Worm (Caenorhabditis elegans): ENCODE data around the gene mak-2.

Gene mak-2

ce11 chrIV:842630-843029, 42.5 kb upstream of the mak-2 start (continued):
- TF ChIP-seq lsy-2 (tag; optimal IDR thresholded peaks at IDR 0.05) (peak; percentile 7 to 53), lin-13 (GFP tag; optimal IDR thresholded peaks at IDR 0.05) (peak; percentile 41), mab-9 (GFP tag; IDR thresholded peaks at IDR 0.05) (0 out of 2 replicates have a peak, but pooled peaks have one; percentile 27), rnt-1 (tag; optimal IDR thresholded peaks at IDR 0.05) (no peak), tbx-2 (tag; optimal IDR thresholded peaks at IDR 0.05) (peak; percentile 37), lin-39 (tag; optimal IDR thresholded peaks at IDR 0.05) (no peak), ceh-82 (tag; optimal IDR thresholded peaks at IDR 0.05) (peak; percentile 6 to 66 (median 23))

- TF ChIP-seq xbp-1 (tag; optimal IDR thresholded peaks at IDR 0.05), result no peak
- no peak for TF ChIP-seq grh-1 (GFP tag; IDR thresholded peaks at IDR 0.05)
- TF ChIP-seq nhr-77 (tag; optimal IDR thresholded peaks at IDR 0.05), result no peak
- TF ChIP-seq nhr-85 (tag), result no peak
These were observed 39.9 kb upstream of the mak-2 start, which contains the start of gene lgc-33 for ce11 chrIV:845198-845597. lgc-33 (plus strand) TSS chrIV:845498.

ce11 chrIV:848207-848606, 36.9 kb upstream of the mak-2 start:
- TF ChIP-seq fkh-4 (tag; optimal IDR thresholded peaks at IDR 0.05; ENCODE audit: borderline replicate concordance), result no peak
- TF ChIP-seq snu-23 (GFP tag; optimal IDR thresholded peaks at IDR 0.05), result no peak
- TF ChIP-seq grh-1 (GFP tag; IDR thresholded peaks at IDR 0.05), result no peak
- no peak for TF ChIP-seq lsy-2 (tag; optimal IDR thresholded peaks at IDR 0.05)
- TF ChIP-seq sup-37 (GFP tag; optimal IDR thresholded peaks at IDR 0.05), result no peak
- no peak for TF ChIP-seq pqm-1 (tag; optimal IDR thresholded peaks at IDR 0.05)
- no peak for TF ChIP-seq lin-39 (tag; optimal IDR thresholded peaks at IDR 0.05)
- no peak for TF ChIP-seq lin-14 (GFP tag; optimal IDR thresholded peaks at IDR 0.05)
- no peak for TF ChIP-seq elt-2 (tag; optimal IDR thresholded peaks at IDR 0.05)
- no peak for TF ChIP-seq nhr-12 (tag; optimal IDR thresholded peaks at IDR 0.05)

ce11 chrIV:854357-855269, 30.5 kb upstream of the mak-2 start, which contains the start of the genes lem-4 and Y55F3BR.11:
lem-4 (minus strand) TSS chrIV:854780.
Y55F3BR.11 (plus strand) TSS chrIV:855219.
- TF ChIP-seq xbp-1 (tag; optimal IDR thresholded peaks at IDR 0.05), result peak; percentile 71
- peak; percentile 84 for TF ChIP-seq snu-23 (GFP tag; optimal IDR thresholded peaks at IDR 0.05)
- peak; percentile 77 for TF ChIP-seq unc-130 (tag; optimal IDR thresholded peaks at IDR 0.05)
- TF ChIP-seq elt-3 (tag; optimal IDR thresholded peaks at IDR 0.05), result peak in 1 of 6 experiments; percentile 32
- TF ChIP-seq dsc-1 (tag; optimal IDR thresholded peaks at IDR 0.05), result peak; percentile 69
- peak in 1 of 2 experiments; percentile 54 for TF ChIP-seq mdl-1 (tag; optimal IDR thresholded peaks at IDR 0.05)
- TF ChIP-seq nhr-77 (tag; optimal IDR thresholded peaks at IDR 0.05), result no peak
- no peak for TF ChIP-seq nhr-28 (tag; optimal IDR thresholded peaks at IDR 0.05)
- peak; percentile 81 for TF ChIP-seq nhr-85 (tag)
- peak; percentile 84 for TF ChIP-seq nhr-47 (tag; optimal IDR thresholded peaks at IDR 0.05)
- TF ChIP-seq efl-1 (optimal IDR thresholded peaks at IDR 0.05), result peak; percentile 79 to 96
- peak; percentile 96 to 99 for TF ChIP-seq efl-1 (GFP tag; optimal IDR thresholded peaks at IDR 0.05 in 1 of 2)
- peak; percentile 31 for TF ChIP-seq zip-4 (GFP tag; optimal IDR thresholded peaks at IDR 0.05)
- TF ChIP-seq zag-1 (tag; optimal IDR thresholded peaks at IDR 0.05), result no peak
- no peak for TF ChIP-seq tlp-1 (tag; optimal IDR thresholded peaks at IDR 0.05)
- peak; percentile 63 for TF ChIP-seq lin-39 (tag; optimal IDR thresholded peaks at IDR 0.05)
- peak; percentile 62 for TF ChIP-seq unc-86 (tag; optimal IDR thresholded peaks at IDR 0.05)
- peak; percentile 62 for TF ChIP-seq isw-1 (GFP tag; IDR thresholded peaks at IDR 0.05)
- TF ChIP-seq fkh-4 (tag; optimal IDR thresholded peaks at IDR 0.05; ENCODE audit: borderline replicate concordance), result peak; percentile 7
- peak; percentile 68 for TF ChIP-seq fkh-8 (tag; optimal IDR thresholded peaks at IDR 0.05)
- TF ChIP-seq hpl-2 (GFP tag; optimal IDR thresholded peaks at IDR 0.05), result no peak
- TF ChIP-seq ama-1 (optimal IDR thresholded peaks at IDR 0.05), result peak; percentile 53
- peak; percentile 31 for TF ChIP-seq blmp-1 (tag; optimal IDR thresholded peaks at IDR 0.05)
- peak; percentile 9 for TF ChIP-seq F16B12.6 (tag; optimal IDR thresholded peaks at IDR 0.05)
- no peak for TF ChIP-seq ceh-63 (GFP tag; optimal IDR thresholded peaks at IDR 0.05)
- TF ChIP-seq grh-1 (GFP tag; IDR thresholded peaks at IDR 0.05), result peak; percentile 51
- TF ChIP-seq pag-3 (tag; optimal IDR thresholded peaks at IDR 0.05; ENCODE audit: borderline replicate concordance, insufficient read depth), result no peak
- peak; percentile 44 for TF ChIP-seq ceh-8 (GFP tag; optimal IDR thresholded peaks at IDR 0.05)
- TF ChIP-seq egl-27 (tag; optimal IDR thresholded peaks at IDR 0.05), result no peak
- TF ChIP-seq elt-2 (tag; optimal IDR thresholded peaks at IDR 0.05), result peak; percentile 48
- no peak for TF ChIP-seq fkh-10 (GFP tag; optimal IDR thresholded peaks at IDR 0.05)
- TF ChIP-seq efl-3 (GFP tag; optimal IDR thresholded peaks at IDR 0.05), result no peak
- peak; percentile 80 for TF ChIP-seq mep-1 (tag; optimal IDR thresholded peaks at IDR 0.05)
- no peak for TF ChIP-seq ets-5 (GFP tag; IDR thresholded peaks at IDR 0.05)
